Worm (Caenorhabditis elegans) whole organism, L2 larva: ENCODE measurements around the gene mml-1.

Source experiments
- F13H6.1 ChIP-seq: sonication (generic microtip); optimal IDR thresholded peaks from 2 replicates; lab custom pipeline; 2016; ENCODE audit warnings: missing genetic modification characterization, missing compliant biosample characterization
- Y55F3AM.14 ChIP-seq: fragments of 200-800 bp; sonication (Bioruptor generic); optimal IDR thresholded peaks from 2 replicates; lab custom pipeline; 2018; ENCODE audit warnings: mild to moderate bottlenecking, missing genetic modification characterization, missing compliant biosample characterization
- ZK546.5 ChIP-seq: sonication (generic microtip); optimal IDR thresholded peaks from 2 replicates; lab custom pipeline; 2017; ENCODE audit warnings: missing biosample characterization, missing genetic modification characterization
- alr-1 ChIP-seq: fragments of 150-350 bp; optimal IDR thresholded peaks from 2 replicates; lab custom pipeline; 2014; ENCODE audit warnings: missing biosample characterization, missing genetic modification characterization
- aly-2 ChIP-seq: fragments of 150-350 bp; optimal IDR thresholded peaks from 2 replicates; lab custom pipeline; 2014; ENCODE audit warnings: missing biosample characterization, missing genetic modification characterization
- ama-1 ChIP-seq: fragments of 150-350 bp; optimal IDR thresholded peaks from 2 replicates; lab custom pipeline; 2018; ENCODE audit warnings: inconsistent platforms
- blmp-1 ChIP-seq: sonication (generic microtip); optimal IDR thresholded peaks from 2 replicates; lab custom pipeline; 2017; ENCODE audit warnings: missing genetic modification characterization, mild to moderate bottlenecking, missing compliant biosample characterization, antibody characterized with exemption, moderate library complexity; ENCODE audit not compliant: insufficient read depth
- ceh-82 ChIP-seq: fragments of 150-350 bp; optimal IDR thresholded peaks from 2 replicates; lab custom pipeline; 2014; ENCODE audit warnings: missing biosample characterization, missing genetic modification characterization
- crh-2 ChIP-seq: sonication (generic microtip); optimal IDR thresholded peaks from 2 replicates; lab custom pipeline; 2017; ENCODE audit warnings: missing biosample characterization, missing genetic modification characterization
- dmd-4 ChIP-seq: sonication (generic microtip); optimal IDR thresholded peaks from 2 replicates; lab custom pipeline; 2017; ENCODE audit warnings: missing biosample characterization, missing genetic modification characterization
- elt-3 ChIP-seq: sonication (generic microtip); optimal IDR thresholded peaks from 2 replicates; lab custom pipeline; 2017; ENCODE audit warnings: missing biosample characterization, missing genetic modification characterization
- fos-1 ChIP-seq: fragments of 150-350 bp; optimal IDR thresholded peaks from 2 replicates; lab custom pipeline; 2014; ENCODE audit warnings: missing biosample characterization, missing genetic modification characterization
- lin-11 ChIP-seq: fragments of 150-350 bp; sonication (generic microtip); optimal IDR thresholded peaks from 2 replicates; lab custom pipeline; 2014; ENCODE audit warnings: missing biosample characterization, missing genetic modification characterization, inconsistent platforms, mixed read lengths
- lin-13 ChIP-seq: fragments of 150-350 bp; optimal IDR thresholded peaks from 2 replicates; lab custom pipeline; 2014; ENCODE audit warnings: missing biosample characterization, missing genetic modification reagents, missing genetic modification characterization
- mbf-1 ChIP-seq: sonication (generic microtip); optimal IDR thresholded peaks from 2 replicates; lab custom pipeline; 2017; ENCODE audit warnings: missing biosample characterization, missing genetic modification characterization
- mdl-1 ChIP-seq, 2 experiments: fragments of 150-350 bp in 1 of 2; sonication (generic microtip) in 1 of 2; optimal IDR thresholded peaks; 2 replicates each; lab custom pipeline; 2017; ENCODE audit warnings: missing biosample characterization in 2 of 2, missing genetic modification characterization in 2 of 2
- nhr-10 ChIP-seq: sonication (generic microtip); optimal IDR thresholded peaks from 2 replicates; lab custom pipeline; 2017; ENCODE audit warnings: missing biosample characterization, missing genetic modification characterization
- nhr-12 ChIP-seq: fragments of 150-350 bp; optimal IDR thresholded peaks from 2 replicates; lab custom pipeline; 2014; ENCODE audit warnings: missing biosample characterization, missing genetic modification characterization
- nhr-129 ChIP-seq: fragments of 150-350 bp; optimal IDR thresholded peaks from 2 replicates; lab custom pipeline; 2014; ENCODE audit warnings: missing biosample characterization, missing genetic modification characterization
- nhr-23 ChIP-seq: fragments of 150-350 bp; optimal IDR thresholded peaks from 2 replicates; lab custom pipeline; 2014; ENCODE audit warnings: missing biosample characterization, missing genetic modification reagents, missing genetic modification characterization
- nhr-237 ChIP-seq: fragments of 150-350 bp; optimal IDR thresholded peaks from 2 replicates; lab custom pipeline; 2014; ENCODE audit warnings: missing biosample characterization, missing genetic modification characterization
- nhr-25 ChIP-seq: fragments of 150-350 bp; sonication (generic microtip); optimal IDR thresholded peaks from 3 replicates; lab custom pipeline; 2014; ENCODE audit warnings: missing biosample characterization, missing genetic modification characterization
- nhr-77 ChIP-seq: fragments of 150-350 bp; optimal IDR thresholded peaks from 2 replicates; lab custom pipeline; 2014; ENCODE audit warnings: missing biosample characterization, missing genetic modification characterization
- peb-1 ChIP-seq: fragments of 150-350 bp; optimal IDR thresholded peaks from 2 replicates; lab custom pipeline; 2014; ENCODE audit warnings: missing biosample characterization, missing genetic modification characterization
- skn-1 ChIP-seq: sonication (generic microtip); optimal IDR thresholded peaks from 2 replicates; lab custom pipeline; 2017; ENCODE audit warnings: missing biosample characterization, missing genetic modification characterization
- sma-3 ChIP-seq: sonication (generic microtip); optimal IDR thresholded peaks from 2 replicates; lab custom pipeline; 2016; ENCODE audit warnings: missing genetic modification reagents, missing genetic modification characterization, missing compliant biosample characterization
- sma-9 ChIP-seq, 2 experiments: fragments of 150-350 bp in 1 of 2; sonication (generic microtip) in 1 of 2; optimal IDR thresholded peaks; 2 replicates each; lab custom pipeline; 2014 to 2016; ENCODE audit warnings: missing genetic modification characterization in 2 of 2, mild to moderate bottlenecking in 1 of 2, missing biosample characterization in 1 of 2, missing compliant biosample characterization in 1 of 2, missing genetic modification reagents in 1 of 2, moderate library complexity in 1 of 2
- snpc-4 ChIP-seq: fragments of 150-350 bp; optimal IDR thresholded peaks from 2 replicates; lab custom pipeline; 2014; ENCODE audit warnings: missing biosample characterization, missing genetic modification characterization
- unc-39 ChIP-seq: fragments of 150-350 bp; optimal IDR thresholded peaks from 2 replicates; lab custom pipeline; 2014; ENCODE audit warnings: missing biosample characterization, missing genetic modification characterization
- unc-55 ChIP-seq: fragments of 150-350 bp; sonication (generic microtip); optimal IDR thresholded peaks from 3 replicates; lab custom pipeline; 2014; ENCODE audit warnings: missing biosample characterization, missing genetic modification reagents, missing genetic modification characterization
- unc-62 ChIP-seq: fragments of 150-350 bp; optimal IDR thresholded peaks from 2 replicates; lab custom pipeline; 2014; ENCODE audit warnings: missing biosample characterization, missing genetic modification reagents, missing genetic modification characterization
- zag-1 ChIP-seq: fragments of 150-350 bp; optimal IDR thresholded peaks from 2 replicates; lab custom pipeline; 2014; ENCODE audit warnings: missing biosample characterization, missing genetic modification characterization
- ztf-4 ChIP-seq: fragments of 150-350 bp; optimal IDR thresholded peaks from 2 replicates; lab custom pipeline; 2014; ENCODE audit warnings: missing biosample characterization, missing genetic modification characterization

mml-1 gene

ce11 chrIII:7353871-7354270, 20.7 kb downstream of the mml-1 start, which contains the start of gene F08F8.9:
TSS of gene F08F8.9 (minus strand) at chrIII:7353971.
- TF ChIP-seq crh-2 (tag; lab: Kevin White, UChicago), result peak; percentile 8
- TF ChIP-seq Y55F3AM.14 (GFP tag; lab: Kevin White, UChicago), result no peak

- TF ChIP-seq nhr-10, result no peak
- no peak for TF ChIP-seq nhr-12
- TF ChIP-seq blmp-1 (tag; lab: Kevin White, UChicago), result no peak
- TF ChIP-seq ama-1 (lab: Kevin White, UChicago), result no peak
- TF ChIP-seq nhr-237 (tag; lab: Kevin White, UChicago), result no peak
- TF ChIP-seq unc-62 (GFP tag; lab: Kevin White, UChicago), result no peak
- no peak for TF ChIP-seq peb-1 (tag; lab: Kevin White, UChicago)
- TF ChIP-seq ceh-82 (tag; lab: Kevin White, UChicago), result no peak
- no peak for TF ChIP-seq sma-3
- TF ChIP-seq mbf-1 (tag; lab: Kevin White, UChicago), result no peak
- TF ChIP-seq elt-3 (tag; lab: Kevin White, UChicago), result no peak
- no peak for TF ChIP-seq skn-1 (tag; lab: Kevin White, UChicago)
Observed at ce11 chrIII:7349075-7349474, 25.5 kb downstream of the mml-1 start, which contains the start of gene gos-28. TSS of gene gos-28 (minus strand) at chrIII:7349175.

- TF ChIP-seq lin-11 (tag; lab: Kevin White, UChicago) (no peak), ZK546.5 (tag; lab: Kevin White, UChicago) (no peak), alr-1 (tag; lab: Kevin White, UChicago) (no peak), snpc-4 (tag; lab: Kevin White, UChicago) (no peak), unc-62 (GFP tag; lab: Kevin White, UChicago) (no peak), nhr-237 (tag; lab: Kevin White, UChicago) (no peak), lin-13 (no peak), elt-3 (tag; lab: Kevin White, UChicago) (no peak), ceh-82 (tag; lab: Kevin White, UChicago) (no peak), ztf-4 (tag; lab: Kevin White, UChicago) (no peak), sma-9 (GFP tag; optimal IDR thresholded peaks at IDR 0.05; lab: Kevin White, UChicago) (no peak), sma-9 (tag; optimal IDR thresholded peaks at IDR 0.05; lab: Kevin White, UChicago) (no peak), nhr-10 (no peak), nhr-25 (tag; lab: Kevin White, UChicago) (no peak), unc-55 (GFP tag; lab: Kevin White, UChicago) (no peak), nhr-23 (no peak), nhr-129 (tag; lab: Kevin White, UChicago) (no peak), unc-39 (tag; lab: Kevin White, UChicago) (no peak), nhr-77 (tag; lab: Kevin White, UChicago) (no peak)
Observed at ce11 chrIII:7347049-7347448, 27.5 kb downstream of the mml-1 start, which contains the start of gene F08F8.7. TSS of gene F08F8.7 (minus strand) at chrIII:7347149.

ce11 chrIII:7343389-7343788, 31.1 kb downstream of the mml-1 start, which contains the start of gene F08F8.6:
TSS of gene F08F8.6 (plus strand) at chrIII:7343689.
- TF ChIP-seq ceh-82 (tag; lab: Kevin White, UChicago) (no peak), crh-2 (tag; lab: Kevin White, UChicago) (no peak), F13H6.1 (no peak), aly-2 (tag; lab: Kevin White, UChicago) (no peak), mdl-1 (tag; optimal IDR thresholded peaks at IDR 0.05; lab: Kevin White, UChicago) (no peak), fos-1 (tag; lab: Kevin White, UChicago) (no peak)

ce11 chrIII:7339138-7339537, 35.4 kb downstream of the mml-1 start:
- TF ChIP-seq Y55F3AM.14 (GFP tag; lab: Kevin White, UChicago) (no peak), nhr-12 (no peak), unc-39 (tag; lab: Kevin White, UChicago) (no peak), zag-1 (tag; lab: Kevin White, UChicago) (no peak), dmd-4 (no peak), nhr-10 (no peak)
